Worm (Caenorhabditis elegans) whole organism, young adult: ENCODE results near the gene F14E5.2.

Experiments used
- B0019.2 ChIP-seq: fragments of 200-800 bp; sonication (Bioruptor generic); conservative IDR thresholded peaks from 2 replicates; pipeline ENCODE4 v1.3.6; 2022; ENCODE audit warnings: missing genetic modification reagents, missing genetic modification characterization, missing compliant biosample characterization
- B0261.1 ChIP-seq: sonication (generic microtip); optimal IDR thresholded peaks from 2 replicates; lab custom pipeline; 2016; ENCODE audit warnings: mild to moderate bottlenecking, missing genetic modification characterization, moderate library complexity, missing compliant biosample characterization
- C06A6.2 ChIP-seq: fragments of 200-800 bp; sonication (Bioruptor generic); conservative IDR thresholded peaks from 2 replicates; pipeline ENCODE4 v1.3.6; 2022; ENCODE audit warnings: missing genetic modification characterization, missing compliant biosample characterization
- F52B5.7 ChIP-seq: sonication (generic microtip); optimal IDR thresholded peaks from 2 replicates; lab custom pipeline; 2016; ENCODE audit warnings: mild to moderate bottlenecking, missing genetic modification characterization, missing compliant biosample characterization
- K11D2.4 ChIP-seq: fragments of 200-800 bp; sonication (Bioruptor generic); IDR thresholded peaks from 2 replicates; pipeline ENCODE4 v1.3.6; 2022; ENCODE audit warnings: missing genetic modification reagents, missing genetic modification characterization, missing compliant biosample characterization
- T26A5.8 ChIP-seq: sonication (generic microtip); optimal IDR thresholded peaks from 2 replicates; lab custom pipeline; 2016; ENCODE audit warnings: missing genetic modification characterization, missing compliant biosample characterization
- Y53F4B.3 ChIP-seq: fragments of 200-800 bp; sonication (Bioruptor generic); IDR thresholded peaks from 2 replicates; pipeline ENCODE4 v1.3.6; 2022; ENCODE audit warnings: missing genetic modification reagents, missing genetic modification characterization, missing compliant biosample characterization
- Y67H2A.10 ChIP-seq: fragments of 200-800 bp; sonication (Bioruptor generic); conservative IDR thresholded peaks from 2 replicates; pipeline ENCODE4 v1.3.6; 2022; ENCODE audit warnings: missing genetic modification reagents, missing genetic modification characterization, missing compliant biosample characterization
- atf-7 ChIP-seq: sonication (generic microtip); optimal IDR thresholded peaks from 2 replicates; lab custom pipeline; 2017; ENCODE audit warnings: mild to moderate bottlenecking, missing genetic modification characterization, missing compliant biosample characterization
- athp-1 ChIP-seq: sonication (generic microtip); optimal IDR thresholded peaks from 2 replicates; lab custom pipeline; 2017; ENCODE audit warnings: mild to moderate bottlenecking, missing genetic modification characterization, missing compliant biosample characterization
- attf-3 ChIP-seq: fragments of 200-800 bp; sonication (Bioruptor generic); conservative IDR thresholded peaks from 2 replicates; pipeline ENCODE4 v1.3.6; 2022; ENCODE audit warnings: missing genetic modification reagents, missing genetic modification characterization, missing compliant biosample characterization
- attf-6 ChIP-seq: fragments of 200-800 bp; sonication (Bioruptor generic); IDR thresholded peaks from 2 replicates; pipeline ENCODE4 v1.3.6; 2022; ENCODE audit warnings: missing genetic modification reagents, missing genetic modification characterization, missing compliant biosample characterization
- bed-2 ChIP-seq: fragments of 200-800 bp; sonication (Bioruptor generic); IDR thresholded peaks from 2 replicates; pipeline ENCODE4 v1.3.6; 2022; ENCODE audit warnings: missing genetic modification reagents, missing genetic modification characterization, missing compliant biosample characterization
- cebp-1 ChIP-seq, 2 experiments: fragments of 200-800 bp in 1 of 2; sonication (Bioruptor generic) in 1 of 2; sonication (generic microtip) in 1 of 2; IDR thresholded peaks in 1 of 2; optimal IDR thresholded peaks in 1 of 2; 2 replicates each; pipeline versions ENCODE4 v1.3.6 to Lab custom; 2017 to 2022; ENCODE audit warnings: missing compliant biosample characterization in 2 of 2, missing genetic modification characterization in 2 of 2, mild to moderate bottlenecking in 1 of 2, missing genetic modification reagents in 1 of 2, moderate library complexity in 1 of 2
- dox-1 ChIP-seq: fragments of 200-800 bp; sonication (Bioruptor generic); IDR thresholded peaks from 2 replicates; pipeline ENCODE4 v1.3.6; 2022; ENCODE audit warnings: missing genetic modification reagents, missing genetic modification characterization, missing compliant biosample characterization
- egl-44 ChIP-seq: fragments of 200-800 bp; sonication (Bioruptor generic); IDR thresholded peaks from 2 replicates; pipeline ENCODE4 v1.3.6; 2022; ENCODE audit warnings: missing genetic modification reagents, missing genetic modification characterization, missing compliant biosample characterization
- ets-4 ChIP-seq: fragments of 200-800 bp; sonication (Bioruptor generic); optimal IDR thresholded peaks from 2 replicates; lab custom pipeline; 2018; ENCODE audit warnings: mild to moderate bottlenecking, missing genetic modification characterization, missing compliant biosample characterization
- fkh-3 ChIP-seq: sonication (generic microtip); optimal IDR thresholded peaks from 2 replicates; lab custom pipeline; 2016; ENCODE audit warnings: mild to moderate bottlenecking, missing genetic modification characterization, missing compliant biosample characterization
- hrde-1 ChIP-seq: sonication (generic microtip); optimal IDR thresholded peaks from 2 replicates; lab custom pipeline; 2016; ENCODE audit warnings: missing genetic modification characterization, mild to moderate bottlenecking, missing compliant biosample characterization, moderate library complexity, missing genotype, missing genetic modification reagents, borderline replicate concordance
- hsf-1 ChIP-seq: fragments of 200-800 bp; sonication (Bioruptor generic); IDR thresholded peaks from 2 replicates; pipeline ENCODE4 v1.3.6; 2022; ENCODE audit warnings: missing genetic modification reagents, missing genetic modification characterization, missing compliant biosample characterization
- lsl-1 ChIP-seq: fragments of 200-800 bp; sonication (Bioruptor generic); optimal IDR thresholded peaks from 2 replicates; lab custom pipeline; 2018; ENCODE audit warnings: mild to moderate bottlenecking, missing genetic modification characterization, moderate library complexity, missing compliant biosample characterization
- nfya-1 ChIP-seq: sonication (generic microtip); optimal IDR thresholded peaks from 2 replicates; lab custom pipeline; 2017; ENCODE audit warnings: antibody characterized with exemption, missing compliant biosample characterization, missing genetic modification characterization, borderline replicate concordance; ENCODE audit not compliant: insufficient read depth
- nhr-120 ChIP-seq: fragments of 200-800 bp; sonication (Bioruptor generic); IDR thresholded peaks from 2 replicates; pipeline ENCODE4 v1.3.6; 2022; ENCODE audit warnings: missing genetic modification characterization, missing compliant biosample characterization
- nhr-179 ChIP-seq: sonication (generic microtip); optimal IDR thresholded peaks from 2 replicates; lab custom pipeline; 2016; ENCODE audit warnings: mild to moderate bottlenecking, missing genetic modification characterization, missing compliant biosample characterization
- nhr-27 ChIP-seq: fragments of 200-800 bp; sonication (Bioruptor generic); optimal IDR thresholded peaks from 2 replicates; lab custom pipeline; 2018; ENCODE audit warnings: mild to moderate bottlenecking, missing genetic modification characterization, moderate library complexity, missing compliant biosample characterization
- nhr-80 ChIP-seq: sonication (generic microtip); optimal IDR thresholded peaks from 2 replicates; lab custom pipeline; 2016; ENCODE audit warnings: missing genetic modification characterization, missing compliant biosample characterization
- repo-1 ChIP-seq: sonication (generic microtip); optimal IDR thresholded peaks from 2 replicates; lab custom pipeline; 2017; ENCODE audit warnings: mild to moderate bottlenecking, missing genetic modification characterization, missing compliant biosample characterization
- snpc-3.4 ChIP-seq: sonication (generic microtip); optimal IDR thresholded peaks from 2 replicates; lab custom pipeline; 2017; ENCODE audit warnings: missing genetic modification characterization, mild to moderate bottlenecking, missing compliant biosample characterization, antibody characterized with exemption, moderate library complexity, missing genotype, missing genetic modification reagents
- snpc-4 ChIP-seq, 5 experiments: fragments of 150-350 bp in 1 of 5; sonication (generic microtip) in 4 of 5; optimal IDR thresholded peaks; 2 replicates each; lab custom pipeline; 2014 to 2018; ENCODE audit warnings: missing genetic modification characterization in 5 of 5, missing biosample characterization in 3 of 5, antibody characterized with exemption in 2 of 5, mild to moderate bottlenecking in 2 of 5, missing compliant biosample characterization in 2 of 5, missing genotype in 2 of 5, moderate library complexity in 2 of 5, missing genetic modification reagents in 1 of 5
- sptf-2 ChIP-seq: fragments of 200-800 bp; sonication (Bioruptor generic); optimal IDR thresholded peaks from 2 replicates; lab custom pipeline; 2018; ENCODE audit warnings: mild to moderate bottlenecking, missing genetic modification characterization, missing compliant biosample characterization
- unc-130 ChIP-seq: sonication (generic microtip); optimal IDR thresholded peaks from 2 replicates; lab custom pipeline; 2016; ENCODE audit warnings: missing genetic modification reagents, missing genetic modification characterization, missing compliant biosample characterization
- ztf-25 ChIP-seq: fragments of 200-800 bp; sonication (Bioruptor generic); IDR thresholded peaks from 2 replicates; pipeline ENCODE4 v1.3.6; 2022; ENCODE audit warnings: missing genetic modification reagents, missing genetic modification characterization, missing compliant biosample characterization
- ztf-28 ChIP-seq: fragments of 200-800 bp; sonication (Bioruptor generic); IDR thresholded peaks from 2 replicates; pipeline ENCODE4 v1.3.6; 2022; ENCODE audit warnings: missing genetic modification reagents, missing genetic modification characterization, missing compliant biosample characterization
- ztf-3 ChIP-seq: fragments of 200-800 bp; sonication (Bioruptor generic); optimal IDR thresholded peaks from 2 replicates; lab custom pipeline; 2018; ENCODE audit warnings: mild to moderate bottlenecking, missing genetic modification characterization, missing compliant biosample characterization
- ztf-6 ChIP-seq: fragments of 200-800 bp; sonication (Bioruptor generic); IDR thresholded peaks from 2 replicates; pipeline ENCODE4 v1.3.6; 2022; ENCODE audit warnings: missing genetic modification reagents, missing genetic modification characterization, missing compliant biosample characterization

Gene F14E5.2

DNA sequence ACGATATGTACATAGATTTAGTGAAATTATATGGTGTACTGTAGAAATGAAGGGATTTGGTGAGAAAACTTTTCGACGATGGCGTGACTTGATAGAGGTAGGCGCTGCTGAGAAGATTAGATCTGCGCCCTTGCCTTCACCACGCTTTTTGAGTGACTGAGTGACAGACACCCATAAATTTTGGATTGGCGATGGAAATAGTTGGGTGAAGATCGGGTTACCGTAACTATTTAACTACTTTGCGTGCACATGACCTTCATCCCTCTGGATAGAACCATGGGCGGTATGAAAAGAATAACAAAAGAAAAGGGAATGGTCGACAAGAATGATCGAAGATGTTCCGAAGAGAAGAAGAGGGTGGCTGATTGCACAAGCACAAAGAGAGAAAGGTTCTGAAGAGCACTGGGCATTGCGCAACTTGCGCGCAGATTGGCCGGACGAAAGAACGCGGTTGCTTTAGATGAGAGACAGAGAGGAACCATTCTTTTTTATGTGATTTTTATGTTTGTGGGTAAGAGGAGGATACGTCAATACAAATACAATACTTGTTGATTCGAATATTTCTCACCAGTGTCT is 13.1 kb downstream of the F14E5.2 start:
- no peak for TF ChIP-seq nhr-27
- TF ChIP-seq ztf-28 (GFP tag; lab: Robert Waterston, UW), result no peak
- TF ChIP-seq dox-1 (GFP tag; lab: Robert Waterston, UW), result no peak
- no peak for TF ChIP-seq K11D2.4 (GFP tag; lab: Robert Waterston, UW)
- no peak for TF ChIP-seq atf-7 (tag; lab: Kevin White, UChicago)
- TF ChIP-seq ztf-6, result no peak
- no peak for TF ChIP-seq nhr-120 (GFP tag; lab: Robert Waterston, UW)
- no peak for TF ChIP-seq athp-1
- no peak for TF ChIP-seq ets-4 (GFP tag; lab: Kevin White, UChicago)
- TF ChIP-seq bed-2 (GFP tag; lab: Robert Waterston, UW), result no peak
- no peak for TF ChIP-seq unc-130 (GFP tag; lab: Kevin White, UChicago)
- TF ChIP-seq Y67H2A.10 (GFP tag; lab: Robert Waterston, UW), result no peak
- TF ChIP-seq snpc-3.4 (tag; lab: Kevin White, UChicago), result no peak

DNA sequence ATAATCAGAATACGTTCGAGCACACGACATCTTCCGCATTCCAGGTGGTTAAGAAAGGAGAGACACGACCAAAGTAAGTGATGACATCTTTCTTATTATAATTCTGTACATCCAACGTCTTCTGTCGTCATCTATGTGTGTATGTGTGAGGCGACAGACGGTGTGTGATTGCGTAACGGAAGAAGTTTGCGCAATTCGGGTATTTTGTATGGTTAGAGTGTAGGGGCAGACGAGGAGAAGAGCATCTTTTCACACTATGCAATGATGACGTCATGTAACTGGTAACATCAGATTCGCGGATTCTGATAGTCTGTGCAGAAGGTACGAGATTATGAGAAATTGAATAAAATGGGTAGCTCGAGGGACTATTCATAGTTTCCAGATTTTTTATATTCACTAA is 13.6 kb downstream of the F14E5.2 start:
- no peak for TF ChIP-seq snpc-3.4 (tag; lab: Kevin White, UChicago)
- no peak for TF ChIP-seq nhr-179 (tag; lab: Kevin White, UChicago)
- no peak for TF ChIP-seq fkh-3 (tag; lab: Kevin White, UChicago)
- no peak for TF ChIP-seq F52B5.7 (tag; lab: Kevin White, UChicago)
- no peak for TF ChIP-seq lsl-1 (GFP tag; lab: Kevin White, UChicago)
- no peak for TF ChIP-seq snpc-4 (GFP tag; optimal IDR thresholded peaks at IDR 0.05; lab: Kevin White, UChicago)
- TF ChIP-seq snpc-4 (tag; optimal IDR thresholded peaks at IDR 0.05; lab: Kevin White, UChicago), result no peak
- no peak for TF ChIP-seq unc-130 (GFP tag; lab: Kevin White, UChicago)
- no peak for TF ChIP-seq C06A6.2
- TF ChIP-seq nfya-1 (tag; lab: Kevin White, UChicago), result no peak
- no peak for TF ChIP-seq B0261.1 (tag; lab: Kevin White, UChicago)
- TF ChIP-seq attf-3 (GFP tag; lab: Robert Waterston, UW), result no peak
- TF ChIP-seq ztf-25, result no peak
- TF ChIP-seq repo-1 (tag; lab: Kevin White, UChicago), result no peak
- TF ChIP-seq attf-6 (GFP tag; lab: Robert Waterston, UW), result no peak

DNA sequence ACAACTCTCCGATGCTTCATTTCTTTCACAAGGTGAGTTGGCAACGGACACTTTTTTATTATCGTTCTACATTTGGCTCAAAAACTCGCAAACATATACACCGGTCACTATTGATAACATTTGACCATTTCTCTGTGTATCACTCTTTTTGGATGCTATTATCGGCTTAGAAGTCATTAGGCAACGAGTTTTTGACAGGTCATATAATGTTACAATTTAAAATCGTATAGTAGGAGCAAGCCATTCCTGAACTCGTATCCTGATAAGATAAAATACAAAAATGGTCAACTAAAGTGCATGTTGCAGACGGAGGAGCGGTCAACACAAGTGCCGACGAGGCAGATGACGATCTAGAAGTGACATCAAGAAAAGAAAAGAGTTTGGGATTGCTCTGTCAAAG is 15.7 kb downstream of the F14E5.2 start:
- TF ChIP-seq nhr-80 (tag; lab: Kevin White, UChicago), result peak; percentile 0
- no peak for TF ChIP-seq T26A5.8 (tag; lab: Kevin White, UChicago)
- TF ChIP-seq sptf-2 (GFP tag; lab: Kevin White, UChicago), result no peak
- TF ChIP-seq nfya-1 (tag; lab: Kevin White, UChicago), result no peak

DNA sequence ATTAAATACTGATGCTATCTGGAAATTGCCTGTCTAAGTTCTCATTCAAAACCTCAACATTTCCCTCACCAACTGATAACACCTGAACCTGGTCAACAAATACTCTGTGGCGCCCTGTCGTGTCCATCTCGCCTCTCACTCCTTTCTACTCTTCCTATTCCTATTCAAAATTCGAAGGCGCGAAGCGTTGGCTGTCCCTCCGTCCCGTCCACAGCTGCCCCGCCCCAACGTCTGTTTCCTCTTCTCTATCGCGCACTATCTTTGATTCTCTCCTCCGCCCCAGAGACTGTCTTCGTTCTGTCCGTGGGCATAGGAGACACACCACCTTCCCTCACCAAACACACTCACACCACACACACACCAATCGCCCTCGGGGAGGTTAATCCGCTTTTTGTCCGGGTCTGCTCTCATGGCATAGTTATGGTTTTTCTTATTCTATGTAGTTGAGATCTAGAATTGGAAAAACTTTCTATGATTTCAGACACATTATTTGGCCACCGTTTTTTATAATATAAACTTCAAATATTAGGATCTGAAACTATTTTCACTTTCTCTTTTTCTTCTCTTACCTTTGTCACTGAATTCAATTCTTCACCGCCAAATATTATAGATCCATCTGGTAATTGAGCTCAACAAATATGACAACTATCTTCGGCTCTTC is 16.5 kb downstream of the F14E5.2 start, which contains the start of gene efl-3:
Gene efl-3 (plus strand): TSS at position 611 of the 661 bp plus-strand sequence.
- peak; percentile 74 for TF ChIP-seq nhr-80 (tag; lab: Kevin White, UChicago)
- no peak for TF ChIP-seq hrde-1 (tag; lab: Kevin White, UChicago)
- TF ChIP-seq, all 124 proteins: peak for 1

DNA sequence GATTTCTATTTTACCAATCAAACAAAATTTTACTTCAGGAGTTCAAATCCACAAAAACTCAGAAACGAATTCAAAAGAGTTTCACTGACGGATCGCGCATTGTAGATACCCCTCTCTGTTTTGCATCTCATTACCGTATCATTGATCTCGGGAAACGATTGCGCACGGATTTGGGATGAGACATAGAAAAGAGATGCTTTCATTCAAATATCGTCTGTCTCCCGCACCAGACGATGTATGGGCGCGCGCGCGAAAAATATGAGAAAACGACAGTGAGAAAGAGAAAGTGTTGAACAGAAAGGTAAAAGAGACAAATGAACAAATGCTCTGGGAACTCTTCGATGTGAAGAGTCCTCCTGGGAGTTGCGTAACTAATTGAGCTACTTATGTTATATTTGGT is 17.7 kb downstream of the F14E5.2 start:
- no peak for TF ChIP-seq lsl-1 (GFP tag; lab: Kevin White, UChicago)
- TF ChIP-seq egl-44 (GFP tag; lab: Robert Waterston, UW), result no peak
- TF ChIP-seq C06A6.2, result no peak
- no peak for TF ChIP-seq Y53F4B.3
- TF ChIP-seq cebp-1 (GFP tag; IDR thresholded peaks at IDR 0.05; lab: Robert Waterston, UW), result no peak
- no peak for TF ChIP-seq cebp-1 (tag; optimal IDR thresholded peaks at IDR 0.05; lab: Kevin White, UChicago)
- TF ChIP-seq ztf-6, result no peak
- no peak for TF ChIP-seq B0019.2 (GFP tag; lab: Robert Waterston, UW)
- no peak for TF ChIP-seq ztf-3 (GFP tag; lab: Kevin White, UChicago)
- TF ChIP-seq hsf-1 (GFP tag; lab: Robert Waterston, UW), result no peak
- TF ChIP-seq snpc-3.4 (tag; lab: Kevin White, UChicago), result no peak
- TF ChIP-seq Y67H2A.10 (GFP tag; lab: Robert Waterston, UW), result no peak
